Worm (Caenorhabditis elegans) whole organism, early embryonic: ENCODE measurements around the gene C10A4.6.

Experiments used
- ama-1 ChIP-seq: fragments of 150-350 bp; optimal IDR thresholded peaks from 2 replicates; lab custom pipeline; 2014
- flt-1 ChIP-seq: fragments of 200-800 bp; sonication (Bioruptor generic); IDR thresholded peaks from 2 replicates; pipeline ENCODE4 v1.3.6; 2022; ENCODE audit warnings: missing genetic modification characterization, missing compliant biosample characterization

- TF ChIP-seq flt-1 = no peak
- TF ChIP-seq ama-1 (lab: Kevin White, UChicago) = no peak
Measured at ce11 chrX:7420571-7420970, 30.2 kb downstream of the C10A4.6 start, which contains the start of gene C10A4.9.
